Fruit fly (Drosophila melanogaster) Kc167 (cell line): ENCODE measurements around the gene corto.

Experiments used
- Sin3A ChIP-seq: fragments of >200 bp; optimal IDR thresholded peaks from 2 replicates; lab custom pipeline; 2018; ENCODE audit warnings: missing external identifiers
- h ChIP-seq: fragments of >200 bp; optimal IDR thresholded peaks from 3 replicates; lab custom pipeline; 2018; ENCODE audit warnings: missing external identifiers

DNA sequence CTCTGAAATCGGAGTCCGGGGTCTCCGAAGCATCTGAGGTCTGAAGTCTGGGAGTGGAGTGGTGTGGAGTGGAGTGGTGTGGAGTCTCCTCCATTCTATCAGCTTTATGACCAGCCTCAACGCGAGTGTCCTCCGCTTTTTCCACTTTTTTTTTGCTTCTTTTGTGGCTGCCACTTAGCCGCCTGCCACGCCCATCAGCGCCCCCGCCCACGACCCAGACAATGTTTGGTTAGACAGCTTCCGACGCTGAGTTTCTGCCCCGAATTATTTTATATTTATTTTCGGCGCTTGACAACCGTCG, 6.4 kb downstream of the corto start:
- no peak for TF ChIP-seq h (lab: Kevin White, UChicago)
- no peak for TF ChIP-seq Sin3A (lab: Kevin White, UChicago)
